Fruit fly (Drosophila melanogaster) whole organism, embryonic: ENCODE data around the gene CG4364.
A peak's percentile ranks its signal among the peaks of the same experiment; 100 is the strongest.

ENCODE experiments used
- Ada2b ChIP-seq: fragments of 200-800 bp; sonication (Bioruptor generic); IDR thresholded peaks from 2 replicates; pipeline ENCODE4 v1.3.6; 2022; ENCODE audit warnings: missing biosample characterization, missing genetic modification characterization
- Atf-2 ChIP-seq: fragments of 200-800 bp; sonication (Bioruptor generic); optimal IDR thresholded peaks from 2 replicates; lab custom pipeline; 2016; ENCODE audit warnings: missing biosample characterization, missing genetic modification characterization
- Atf6 ChIP-seq: fragments of 200-800 bp; sonication (Bioruptor generic); IDR thresholded peaks from 2 replicates; pipeline ENCODE4 v1.3.6; 2022; ENCODE audit warnings: missing biosample characterization, missing genetic modification characterization
- CG10654 ChIP-seq: fragments of 200-800 bp; sonication (Bioruptor generic); optimal IDR thresholded peaks from 2 replicates; lab custom pipeline; 2016; ENCODE audit warnings: missing biosample characterization, missing genetic modification characterization
- CG10959 ChIP-seq: fragments of 200-800 bp; sonication (Bioruptor generic); IDR thresholded peaks from 2 replicates; pipeline ENCODE4 v1.3.6; 2022; ENCODE audit warnings: missing biosample characterization, missing genetic modification characterization
- CG11456 ChIP-seq: fragments of 200-800 bp; sonication (Bioruptor generic); IDR thresholded peaks from 3 replicates; pipeline ENCODE4 v1.3.6; 2022; ENCODE audit warnings: missing biosample characterization, missing genetic modification characterization
- CG12155 ChIP-seq: fragments of 200-800 bp; sonication (Bioruptor generic); optimal IDR thresholded peaks from 3 replicates; lab custom pipeline; 2016; ENCODE audit warnings: missing biosample characterization, missing genetic modification characterization
- CG12219 ChIP-seq: fragments of 200-800 bp; sonication (Bioruptor generic); optimal IDR thresholded peaks from 3 replicates; lab custom pipeline; 2018; ENCODE audit warnings: missing biosample characterization, mild to moderate bottlenecking, missing genetic modification characterization
- CG12942 ChIP-seq: fragments of 200-800 bp; sonication (Bioruptor generic); optimal IDR thresholded peaks from 3 replicates; lab custom pipeline; 2016; ENCODE audit warnings: missing biosample characterization, missing genetic modification characterization
- CG16863 ChIP-seq: fragments of 200-800 bp; sonication (Bioruptor generic); optimal IDR thresholded peaks from 3 replicates; lab custom pipeline; 2016; ENCODE audit warnings: missing biosample characterization, missing genetic modification characterization
- CG17186 ChIP-seq: fragments of 200-800 bp; sonication (Bioruptor generic); optimal IDR thresholded peaks from 3 replicates; lab custom pipeline; 2017; ENCODE audit warnings: missing biosample characterization, missing genetic modification reagents, missing genetic modification characterization
- CG18011 ChIP-seq: fragments of 200-800 bp; sonication (Bioruptor generic); optimal IDR thresholded peaks from 2 replicates; lab custom pipeline; 2017; ENCODE audit warnings: missing biosample characterization, missing genetic modification characterization, mild to moderate bottlenecking, moderate library complexity, missing genotype
- CG18262 ChIP-seq: fragments of 200-800 bp; optimal IDR thresholded peaks from 3 replicates; lab custom pipeline; 2019; ENCODE audit warnings: missing biosample characterization, mild to moderate bottlenecking, missing genetic modification characterization, moderate library complexity
- CG3995 ChIP-seq: fragments of 200-800 bp; sonication (Bioruptor generic); optimal IDR thresholded peaks from 3 replicates; lab custom pipeline; 2016; ENCODE audit warnings: missing biosample characterization, missing genetic modification characterization
- CG43689 ChIP-seq: fragments of 200-800 bp; sonication (Bioruptor generic); IDR thresholded peaks from 2 replicates; pipeline ENCODE4 v1.3.6; 2022; ENCODE audit warnings: missing biosample characterization, missing genetic modification characterization
- CG4617 ChIP-seq: fragments of 200-800 bp; sonication (Bioruptor generic); optimal IDR thresholded peaks from 3 replicates; lab custom pipeline; 2016; ENCODE audit warnings: missing biosample characterization, missing genetic modification characterization, borderline replicate concordance
- CG6813 ChIP-seq: fragments of 200-800 bp; sonication (Bioruptor generic); optimal IDR thresholded peaks from 2 replicates; lab custom pipeline; 2017; ENCODE audit warnings: missing biosample characterization, missing genetic modification characterization, mild to moderate bottlenecking, moderate library complexity, missing genetic modification reagents
- CG7372 ChIP-seq: fragments of 200-800 bp; sonication (Bioruptor generic); IDR thresholded peaks from 2 replicates; pipeline ENCODE4 v1.3.6; 2022; ENCODE audit warnings: missing biosample characterization, missing genetic modification characterization
- CG7987 ChIP-seq: fragments of 200-800 bp; sonication (Bioruptor generic); optimal IDR thresholded peaks from 2 replicates; lab custom pipeline; 2018; ENCODE audit warnings: missing biosample characterization, mild to moderate bottlenecking, missing genetic modification characterization, moderate library complexity
- CG9817 ChIP-seq: fragments of 200-800 bp; sonication (Bioruptor generic); optimal IDR thresholded peaks from 2 replicates; lab custom pipeline; 2018; ENCODE audit warnings: missing biosample characterization, mild to moderate bottlenecking, missing genetic modification characterization, moderate library complexity
- D ChIP-seq, 2 experiments: fragments of 200-800 bp in 1 of 2; fragments of >200 bp in 1 of 2; sonication (Bioruptor generic) in 1 of 2; optimal IDR thresholded peaks; 2 replicates in 1 of 2; 3 replicates in 1 of 2; lab custom pipeline; 2017; ENCODE audit warnings: mild to moderate bottlenecking in 1 of 2, missing biosample characterization in 1 of 2, missing genetic modification characterization in 1 of 2, missing genetic modification reagents in 1 of 2
- Eip74EF ChIP-seq, 2 experiments: fragments of 200-800 bp in 1 of 2; fragments of >200 bp in 1 of 2; sonication (Bioruptor generic) in 1 of 2; optimal IDR thresholded peaks; 2 replicates each; lab custom pipeline; 2017 to 2019; ENCODE audit warnings: missing biosample characterization in 2 of 2, missing genetic modification characterization in 2 of 2, mild to moderate bottlenecking in 1 of 2, moderate library complexity in 1 of 2
- Fer2 ChIP-seq: fragments of 200-800 bp; sonication (Bioruptor generic); optimal IDR thresholded peaks from 2 replicates; lab custom pipeline; 2018; ENCODE audit warnings: missing biosample characterization, mild to moderate bottlenecking, missing genetic modification characterization, moderate library complexity
- HmgD ChIP-seq: fragments of 200-800 bp; sonication (Bioruptor generic); optimal IDR thresholded peaks from 3 replicates; lab custom pipeline; 2016; ENCODE audit warnings: missing biosample characterization, missing genetic modification characterization
- Kr ChIP-seq: fragments of 200-800 bp; sonication (Bioruptor generic); optimal IDR thresholded peaks from 2 replicates; lab custom pipeline; 2017; ENCODE audit warnings: missing biosample characterization, mild to moderate bottlenecking, missing genetic modification characterization
- MESR4 ChIP-seq: fragments of 200-800 bp; sonication (Bioruptor generic); optimal IDR thresholded peaks from 2 replicates; lab custom pipeline; 2018; ENCODE audit warnings: missing biosample characterization, mild to moderate bottlenecking, missing genetic modification characterization, moderate library complexity
- Mrtf ChIP-seq: fragments of 200-800 bp; sonication (Bioruptor generic); IDR thresholded peaks from 3 replicates; pipeline ENCODE4 v1.3.6; 2022; ENCODE audit warnings: missing biosample characterization, missing genetic modification characterization
- Nf-YA ChIP-seq: fragments of 200-800 bp; sonication (Bioruptor generic); IDR thresholded peaks from 2 replicates; pipeline ENCODE4 v1.3.6; 2022; ENCODE audit warnings: missing biosample characterization, missing genetic modification characterization
- Oaz ChIP-seq: fragments of 200-800 bp; sonication (Bioruptor generic); IDR thresholded peaks from 2 replicates; pipeline ENCODE4 v1.3.6; 2022; ENCODE audit warnings: missing biosample characterization, missing genetic modification characterization
- Poxn ChIP-seq: fragments of 200-800 bp; sonication (Bioruptor generic); IDR thresholded peaks from 2 replicates; pipeline ENCODE4 v1.3.6; 2022; ENCODE audit warnings: missing biosample characterization, missing genetic modification characterization
- Rx ChIP-seq: fragments of 200-800 bp; sonication (Bioruptor generic); IDR thresholded peaks from 2 replicates; pipeline ENCODE4 v1.3.6; 2022; ENCODE audit warnings: missing biosample characterization, missing genetic modification characterization
- Scr ChIP-seq: fragments of 200-800 bp; sonication (Bioruptor generic); IDR thresholded peaks from 2 replicates; pipeline ENCODE4 v1.3.6; 2022; ENCODE audit warnings: missing biosample characterization, missing genetic modification characterization; ENCODE audit not compliant: partially characterized antibody
- Sin3A ChIP-seq: fragments of >200 bp; optimal IDR thresholded peaks from 2 replicates; lab custom pipeline; 2018
- Xrp1 ChIP-seq: fragments of 200-800 bp; sonication (Bioruptor generic); IDR thresholded peaks from 2 replicates; pipeline ENCODE4 v1.3.6; 2022; ENCODE audit warnings: missing biosample characterization, missing genetic modification characterization
- amos ChIP-seq: fragments of 200-800 bp; sonication (Bioruptor generic); IDR thresholded peaks from 2 replicates; pipeline ENCODE4 v1.3.6; 2022; ENCODE audit warnings: missing biosample characterization, missing genetic modification characterization; ENCODE audit not compliant: partially characterized antibody
- ase ChIP-seq: fragments of 200-800 bp; sonication (Bioruptor generic); IDR thresholded peaks from 3 replicates; pipeline ENCODE4 v1.3.6; 2022; ENCODE audit warnings: missing biosample characterization, missing genetic modification characterization
- dmrt11E ChIP-seq: fragments of 200-800 bp; sonication (Bioruptor generic); optimal IDR thresholded peaks from 3 replicates; lab custom pipeline; 2018; ENCODE audit warnings: missing biosample characterization, mild to moderate bottlenecking, missing genetic modification characterization, moderate library complexity
- esg ChIP-seq: fragments of 200-800 bp; sonication (Bioruptor generic); conservative IDR thresholded peaks from 2 replicates; pipeline ENCODE4 v1.3.6; 2022; ENCODE audit warnings: missing biosample characterization, missing genetic modification characterization
- gt ChIP-seq: fragments of 200-800 bp; sonication (Bioruptor generic); IDR thresholded peaks from 2 replicates; pipeline ENCODE4 v1.3.6; 2022; ENCODE audit warnings: missing biosample characterization, missing genetic modification characterization
- klu ChIP-seq: fragments of 200-800 bp; sonication (Bioruptor generic); IDR thresholded peaks from 2 replicates; pipeline ENCODE4 v1.3.6; 2022; ENCODE audit warnings: missing biosample characterization, missing genetic modification characterization
- lab ChIP-seq: fragments of 200-800 bp; sonication (Bioruptor generic); optimal IDR thresholded peaks from 3 replicates; lab custom pipeline; 2017; ENCODE audit warnings: missing biosample characterization, missing genetic modification characterization, mild to moderate bottlenecking, moderate library complexity, missing genetic modification reagents
- lbe ChIP-seq: fragments of 200-800 bp; sonication (Bioruptor generic); optimal IDR thresholded peaks from 2 replicates; lab custom pipeline; 2016; ENCODE audit warnings: missing biosample characterization, mild to moderate bottlenecking, missing genetic modification characterization
- lola ChIP-seq, 3 experiments: fragments of >200 bp in 2 of 3; fragments of 200-800 bp in 1 of 3; sonication (Bioruptor generic) in 1 of 3; optimal IDR thresholded peaks; 2 replicates each; lab custom pipeline; 2017 to 2019; ENCODE audit warnings: missing biosample characterization in 3 of 3, missing genetic modification characterization in 3 of 3, mild to moderate bottlenecking in 1 of 3, moderate library complexity in 1 of 3
- mirr ChIP-seq: fragments of 200-800 bp; sonication (Bioruptor generic); optimal IDR thresholded peaks from 3 replicates; lab custom pipeline; 2018; ENCODE audit warnings: missing biosample characterization, mild to moderate bottlenecking, missing genetic modification characterization
- nau ChIP-seq: fragments of 200-800 bp; sonication (Bioruptor generic); optimal IDR thresholded peaks from 3 replicates; lab custom pipeline; 2017; ENCODE audit warnings: missing biosample characterization, mild to moderate bottlenecking, missing genetic modification characterization, missing genetic modification reagents
- sr ChIP-seq: fragments of 200-800 bp; sonication (Bioruptor generic); IDR thresholded peaks from 3 replicates; pipeline ENCODE4 v1.3.6; 2022; ENCODE audit warnings: missing biosample characterization, missing genetic modification characterization
- sug ChIP-seq: fragments of 200-800 bp; optimal IDR thresholded peaks from 2 replicates; lab custom pipeline; 2019; ENCODE audit warnings: missing biosample characterization, mild to moderate bottlenecking, missing genetic modification characterization, moderate library complexity
- tgo ChIP-seq: fragments of 200-800 bp; sonication (Bioruptor generic); IDR thresholded peaks from 3 replicates; pipeline ENCODE4 v1.3.6; 2022; ENCODE audit warnings: missing biosample characterization, missing genetic modification characterization
- vfl ChIP-seq: fragments of 200-800 bp; sonication (Bioruptor generic); optimal IDR thresholded peaks from 2 replicates; lab custom pipeline; 2016; ENCODE audit warnings: missing biosample characterization, missing genetic modification characterization

CG4364 gene

dm6 chr2L:9758856-9759255, 47.8 kb upstream of the CG4364 start (continued):
- TF ChIP-seq CG10959 (GFP tag; lab: Robert Waterston, UW) (0 out of 2 replicates have a peak, but pooled peaks have one; percentile 29), MESR4 (peak; percentile 80), sr (peak; percentile 63; the same call in 1 of the 3 replicates), tgo (peak; percentile 48; the same call in 2 of the 3 replicates), CG18262 (peak; percentile 42), CG43689 (GFP tag; lab: Robert Waterston, UW) (no peak), dmrt11E (no peak), Poxn (no peak), lab (peak; percentile 59), CG18011 (GFP tag; lab: Kevin White, UChicago) (peak; percentile 30), HmgD (GFP tag; lab: Kevin White, UChicago) (peak; percentile 79), Rx (0 out of 2 replicates have a peak, but pooled peaks have one; percentile 8), Oaz (GFP tag; lab: Robert Waterston, UW) (no peak), sug (tag; lab: Kevin White, UChicago) (peak; percentile 65), lbe (GFP tag; lab: Kevin White, UChicago) (peak; percentile 25), CG11456 (GFP tag; lab: Robert Waterston, UW) (peak; percentile 90), esg (GFP tag; lab: Robert Waterston, UW) (peak; percentile 47; the same call in 1 of the 2 replicates), Atf-2 (GFP tag; lab: Kevin White, UChicago) (no peak), Eip74EF (GFP tag; optimal IDR thresholded peaks at IDR 0.05; lab: Kevin White, UChicago) (no peak), CG12219 (GFP tag; lab: Kevin White, UChicago) (peak; percentile 30), CG17186 (GFP tag; lab: Kevin White, UChicago) (peak; percentile 51), CG9817 (peak; percentile 59), CG7372 (GFP tag; lab: Robert Waterston, UW) (no peak), CG6813 (peak; percentile 11), Ada2b (GFP tag; lab: Robert Waterston, UW) (peak; percentile 63), nau (GFP tag; lab: Kevin White, UChicago) (no peak), Mrtf (GFP tag; lab: Robert Waterston, UW) (peak; percentile 54; the same call in 1 of the 3 replicates), mirr (GFP tag; lab: Kevin White, UChicago) (peak; percentile 64), CG3995 (GFP tag; lab: Kevin White, UChicago) (no peak), CG4617 (no peak), Sin3A (no peak), Scr (GFP tag; lab: Robert Waterston, UW) (peak; percentile 94), amos (peak; percentile 94), D (optimal IDR thresholded peaks at IDR 0.05; lab: Kevin White, UChicago) (no peak), D (GFP tag; optimal IDR thresholded peaks at IDR 0.05; lab: Kevin White, UChicago) (no peak), gt (GFP tag; lab: Robert Waterston, UW) (no peak), klu (GFP tag; lab: Robert Waterston, UW) (no peak; the same call in 1 of the 2 replicates), CG16863 (peak; percentile 44), Fer2 (tag; lab: Kevin White, UChicago) (peak; percentile 50), CG12942 (GFP tag; lab: Kevin White, UChicago) (peak; percentile 18), Nf-YA (GFP tag; lab: Robert Waterston, UW) (peak; percentile 54; the same call in 1 of the 2 replicates), CG7987 (GFP tag; lab: Kevin White, UChicago) (peak; percentile 60), CG10654 (GFP tag; lab: Kevin White, UChicago) (peak; percentile 17), Atf6 (GFP tag; lab: Robert Waterston, UW) (peak; percentile 56; the same call in 1 of the 2 replicates), CG12155 (peak; percentile 75), lola (GFP tag; optimal IDR thresholded peaks at IDR 0.05; lab: Kevin White, UChicago) (peak in 1 of 3 experiments; percentile 3), Xrp1 (GFP tag; lab: Robert Waterston, UW) (peak; percentile 39; the same call in 1 of the 2 replicates), vfl (GFP tag; lab: Kevin White, UChicago) (peak; percentile 26), Kr (GFP tag; lab: Kevin White, UChicago) (no peak), ase (GFP tag; lab: Robert Waterston, UW) (peak; percentile 64; the same call in 2 of the 3 replicates)
